Fruit fly (Drosophila melanogaster) whole organism, wandering third instar larva: ENCODE results near the gene SuUR.

ENCODE experiments used
- Hr78 ChIP-seq: fragments of >200 bp; optimal IDR thresholded peaks from 2 replicates; lab custom pipeline; 2017; ENCODE audit warnings: missing biosample characterization, missing genetic modification characterization
- OdsH ChIP-seq: fragments of 200-800 bp; sonication (Bioruptor generic); optimal IDR thresholded peaks from 2 replicates; lab custom pipeline; 2016; ENCODE audit warnings: missing biosample characterization, mild to moderate bottlenecking, missing genetic modification characterization
- jim ChIP-seq: fragments of 175-275, 200-325 bp; sonication (Bioruptor generic); optimal IDR thresholded peaks from 2 replicates; lab custom pipeline; 2016; ENCODE audit warnings: missing biosample characterization, mild to moderate bottlenecking, missing genetic modification characterization
- lola ChIP-seq: fragments of >200 bp; optimal IDR thresholded peaks from 2 replicates; lab custom pipeline; 2017; ENCODE audit warnings: missing biosample characterization, missing genetic modification characterization
- pan ChIP-seq: fragments of >200 bp; optimal IDR thresholded peaks from 2 replicates; lab custom pipeline; 2017
- psq ChIP-seq: fragments of 200-800 bp; sonication (Bioruptor generic); optimal IDR thresholded peaks from 3 replicates; lab custom pipeline; 2017; ENCODE audit warnings: missing biosample characterization, mild to moderate bottlenecking, missing genetic modification characterization, moderate library complexity

- TF ChIP-seq psq (GFP tag; lab: Kevin White, UChicago) (peak; percentile 79), Hr78 (GFP tag; lab: Kevin White, UChicago) (no peak), jim (GFP tag; lab: Kevin White, UChicago) (peak; percentile 55), pan (lab: Kevin White, UChicago) (no peak), lola (GFP tag; lab: Kevin White, UChicago) (no peak), OdsH (GFP tag; lab: Kevin White, UChicago) (peak; percentile 80)
These were observed 25.1 kb downstream of the SuUR start for dm6 chr3L:11089805-11090440.
